Fruit fly (Drosophila melanogaster): ENCODE data around the gene alpha-Man-IIa.

dm6 chr3R:9365121-9365520 lies 47.2 kb upstream of the alpha-Man-IIa start, which contains the start of gene Srr:
- TF ChIP-seq Mnt (GFP tag; optimal IDR thresholded peaks at IDR 0.05): no peak
- no peak for TF ChIP-seq ovo (GFP tag; optimal IDR thresholded peaks at IDR 0.05)
- TF ChIP-seq CG7101 (tag; optimal IDR thresholded peaks at IDR 0.05): no peak
- TF ChIP-seq Clk (GFP tag; optimal IDR thresholded peaks at IDR 0.05): no peak
- TF ChIP-seq kay (GFP tag; ENCODE audit: borderline replicate concordance): no peak
